Worm (Caenorhabditis elegans) whole organism, L4/young adult: ENCODE measurements around the gene sid-2.

ENCODE experiments used
- W03F9.2 ChIP-seq: fragments of 150-350 bp; optimal IDR thresholded peaks from 2 replicates; lab custom pipeline; 2014; ENCODE audit warnings: missing biosample characterization, missing genetic modification characterization
- him-1 ChIP-seq: sonication (generic microtip); optimal IDR thresholded peaks from 2 replicates; lab custom pipeline; 2016; ENCODE audit warnings: missing genotype, missing genetic modification reagents, missing genetic modification characterization, missing compliant biosample characterization

- no peak for TF ChIP-seq W03F9.2 (tag; lab: Kevin White, UChicago)
- no peak for TF ChIP-seq him-1 (tag; lab: Kevin White, UChicago)
These were observed 35.7 kb downstream of the sid-2 start for ce11 chrIII:13714950-13715349.
